Fruit fly (Drosophila melanogaster): ENCODE data around the gene CG14817.

The CG14817 gene

dm6 chrX:1877107-1877736, at the start of gene CG14817, which contains the start of gene CG14805:
CG14817 (minus strand) TSS chrX:1877270.
CG14805 (plus strand) TSS chrX:1877317.
- TF ChIP-seq CG17801 (GFP tag; optimal IDR thresholded peaks at IDR 0.05; ENCODE audit: partially characterized antibody) = peak; percentile 93

- no peak for TF ChIP-seq CG17801 (GFP tag; optimal IDR thresholded peaks at IDR 0.05; ENCODE audit: partially characterized antibody)
Observed at dm6 chrX:1922765-1923501, 45.9 kb upstream of the CG14817 start, which contains the start of the genes eIF2Bepsilon and Ocrl. eIF2Bepsilon (minus strand) TSS chrX:1922874. Ocrl (plus strand) TSS chrX:1922981.

- no peak for TF ChIP-seq CG17801 (GFP tag; optimal IDR thresholded peaks at IDR 0.05; ENCODE audit: partially characterized antibody)
Observed at dm6 chrX:1909533-1909932, 32.5 kb upstream of the CG14817 start.

dm6 chrX:1908757-1909156, 31.7 kb upstream of the CG14817 start, which contains the start of the genes Edem1 and Rbcn-3B:
Edem1 (minus strand) TSS chrX:1908827.
Rbcn-3B (plus strand) TSS chrX:1908920.
- TF ChIP-seq CG17801 (GFP tag; optimal IDR thresholded peaks at IDR 0.05; ENCODE audit: partially characterized antibody) = peak; percentile 63

dm6 chrX:1907727-1908264, 30.7 kb upstream of the CG14817 start, which contains the start of gene mip130:
mip130 (plus strand) TSS chrX:1908239.
- peak; percentile 39 for TF ChIP-seq CG17801 (GFP tag; optimal IDR thresholded peaks at IDR 0.05; ENCODE audit: partially characterized antibody)

- no peak for TF ChIP-seq CG17801 (GFP tag; optimal IDR thresholded peaks at IDR 0.05; ENCODE audit: partially characterized antibody)
Observed at dm6 chrX:1903968-1904367, 26.9 kb upstream of the CG14817 start.

dm6 chrX:1903077-1903476, 26.0 kb upstream of the CG14817 start, which contains the start of gene CG32801:
CG32801 (minus strand) TSS chrX:1903177.
- TF ChIP-seq CG17801 (GFP tag; optimal IDR thresholded peaks at IDR 0.05; ENCODE audit: partially characterized antibody) = no peak

dm6 chrX:1901605-1902136, 24.6 kb upstream of the CG14817 start, which contains the start of gene Ldaf1:
Ldaf1 (minus strand) TSS chrX:1901911.
- TF ChIP-seq CG17801 (GFP tag; optimal IDR thresholded peaks at IDR 0.05; ENCODE audit: partially characterized antibody) = no peak

dm6 chrX:1900123-1900818, 23.2 kb upstream of the CG14817 start, which contains the start of gene arm:
arm (minus strand) TSS chrX:1900646.
- no peak for TF ChIP-seq CG17801 (GFP tag; optimal IDR thresholded peaks at IDR 0.05; ENCODE audit: partially characterized antibody)

- no peak for TF ChIP-seq CG17801 (GFP tag; optimal IDR thresholded peaks at IDR 0.05; ENCODE audit: partially characterized antibody)
Observed at dm6 chrX:1899445-1900085, 22.5 kb upstream of the CG14817 start.

dm6 chrX:1897384-1897783, 20.3 kb upstream of the CG14817 start:
- TF ChIP-seq CG17801 (GFP tag; optimal IDR thresholded peaks at IDR 0.05; ENCODE audit: partially characterized antibody) = no peak

- TF ChIP-seq CG17801 (GFP tag; optimal IDR thresholded peaks at IDR 0.05; ENCODE audit: partially characterized antibody) = no peak
Observed at dm6 chrX:1893532-1893931, 16.5 kb upstream of the CG14817 start.

- peak; percentile 83 for TF ChIP-seq CG17801 (GFP tag; optimal IDR thresholded peaks at IDR 0.05; ENCODE audit: partially characterized antibody)
Observed at dm6 chrX:1889926-1890325, 12.9 kb upstream of the CG14817 start, which contains the start of the genes trr and mRpL16. trr (minus strand) TSS chrX:1889950. mRpL16 (plus strand) TSS chrX:1890256.

- no peak for TF ChIP-seq CG17801 (GFP tag; optimal IDR thresholded peaks at IDR 0.05; ENCODE audit: partially characterized antibody)
Observed at dm6 chrX:1880779-1881178, 3.7 kb upstream of the CG14817 start.

Measured in ovary, adult (tissue).